Fruit fly (Drosophila melanogaster) whole organism, prepupa: ENCODE measurements around the gene Mon1.
A peak's percentile ranks its signal among the peaks of the same experiment; 100 is the strongest.

Experiments
- CG10631 ChIP-seq: fragments of 200-800 bp; sonication (Bioruptor generic); optimal IDR thresholded peaks from 2 replicates; lab custom pipeline; 2016; ENCODE audit warnings: missing biosample characterization, missing genetic modification characterization
- CG11294 ChIP-seq: fragments of 200-800 bp; sonication (Bioruptor generic); IDR thresholded peaks from 2 replicates; pipeline ENCODE4 v1.3.6; 2022; ENCODE audit warnings: missing biosample characterization, missing genetic modification characterization
- CG11762 ChIP-seq: fragments of 200-800 bp; sonication (Bioruptor generic); optimal IDR thresholded peaks from 3 replicates; lab custom pipeline; 2016; ENCODE audit warnings: missing biosample characterization, missing genetic modification characterization; ENCODE audit not compliant: insufficient read depth
- CG15336 ChIP-seq: fragments of 200-800 bp; sonication (Bioruptor generic); IDR thresholded peaks from 2 replicates; pipeline ENCODE4 v1.3.6; 2022; ENCODE audit warnings: missing biosample characterization, missing genetic modification characterization
- CG1621 ChIP-seq: fragments of 200-800 bp; sonication (Bioruptor generic); optimal IDR thresholded peaks from 3 replicates; lab custom pipeline; 2018; ENCODE audit warnings: missing biosample characterization, mild to moderate bottlenecking, missing genetic modification characterization
- CG16779 ChIP-seq: fragments of 200-800 bp; sonication (Bioruptor generic); optimal IDR thresholded peaks from 3 replicates; lab custom pipeline; 2017; ENCODE audit warnings: missing biosample characterization, mild to moderate bottlenecking, missing genetic modification characterization
- CG3032 ChIP-seq: fragments of 200-800 bp; optimal IDR thresholded peaks from 2 replicates; lab custom pipeline; 2019; ENCODE audit warnings: missing biosample characterization, mild to moderate bottlenecking, missing genetic modification characterization, moderate library complexity
- CG31627 ChIP-seq: fragments of 200-800 bp; sonication (Bioruptor generic); optimal IDR thresholded peaks from 3 replicates; lab custom pipeline; 2016; ENCODE audit warnings: missing biosample characterization, missing genetic modification characterization
- CG32006 ChIP-seq: fragments of 200-800 bp; sonication (Bioruptor generic); optimal IDR thresholded peaks from 3 replicates; lab custom pipeline; 2017; ENCODE audit warnings: missing biosample characterization, mild to moderate bottlenecking, missing genetic modification characterization
- CG34406 ChIP-seq: fragments of 200-800 bp; sonication (Bioruptor generic); optimal IDR thresholded peaks from 3 replicates; lab custom pipeline; 2016; ENCODE audit warnings: missing biosample characterization, missing genetic modification characterization
- CG3919 ChIP-seq: fragments of 200-800 bp; sonication (Bioruptor generic); optimal IDR thresholded peaks from 3 replicates; lab custom pipeline; 2016; ENCODE audit warnings: missing biosample characterization, missing genetic modification characterization
- CG6163 ChIP-seq: fragments of 200-800 bp; sonication (Bioruptor generic); IDR thresholded peaks from 3 replicates; pipeline ENCODE4 v1.3.6; 2022; ENCODE audit warnings: missing biosample characterization, missing genetic modification characterization
- CG6276 ChIP-seq: fragments of 200-800 bp; sonication (Bioruptor generic); optimal IDR thresholded peaks from 2 replicates; lab custom pipeline; 2017; ENCODE audit warnings: missing biosample characterization, mild to moderate bottlenecking, missing genetic modification characterization
- CG6792 ChIP-seq: fragments of 200-800 bp; sonication (Bioruptor generic); optimal IDR thresholded peaks from 3 replicates; lab custom pipeline; 2016; ENCODE audit warnings: missing biosample characterization, missing genetic modification characterization
- CG6808 ChIP-seq: fragments of 200-800 bp; sonication (Bioruptor generic); optimal IDR thresholded peaks from 3 replicates; lab custom pipeline; 2017; ENCODE audit warnings: missing biosample characterization, missing genetic modification characterization, mild to moderate bottlenecking, moderate library complexity, missing genetic modification reagents
- CG6854 ChIP-seq: fragments of 200-800 bp; sonication (Bioruptor generic); optimal IDR thresholded peaks from 2 replicates; lab custom pipeline; 2017; ENCODE audit warnings: missing biosample characterization, mild to moderate bottlenecking, missing genetic modification characterization
- CG7368 ChIP-seq: fragments of 200-800 bp; sonication (Bioruptor generic); optimal IDR thresholded peaks from 3 replicates; lab custom pipeline; 2016; ENCODE audit warnings: missing biosample characterization, missing genetic modification characterization
- CG8119 ChIP-seq: fragments of 200-800 bp; sonication (Bioruptor generic); IDR thresholded peaks from 3 replicates; pipeline ENCODE4 v1.3.6; 2022; ENCODE audit warnings: missing biosample characterization, missing genetic modification characterization
- CG8632 ChIP-seq: fragments of 200-800 bp; sonication (Bioruptor generic); optimal IDR thresholded peaks from 3 replicates; lab custom pipeline; 2016; ENCODE audit warnings: missing biosample characterization, missing genetic modification characterization
- CG9139 ChIP-seq: fragments of 200-800 bp; sonication (Bioruptor generic); optimal IDR thresholded peaks from 3 replicates; lab custom pipeline; 2017; ENCODE audit warnings: missing biosample characterization, mild to moderate bottlenecking, missing genetic modification characterization
- Eip78C ChIP-seq: fragments of 200-800 bp; sonication (Bioruptor generic); peaks from one replicate; lab custom pipeline; 2016; ENCODE audit warnings: missing biosample characterization, missing genetic modification characterization
- Eip93F ChIP-seq: fragments of 200-800 bp; sonication (Bioruptor generic); optimal IDR thresholded peaks from 2 replicates; lab custom pipeline; 2016; ENCODE audit warnings: missing biosample characterization, mild to moderate bottlenecking, missing genetic modification characterization
- Ets21C ChIP-seq: fragments of 200-800 bp; sonication (Bioruptor generic); optimal IDR thresholded peaks from 3 replicates; lab custom pipeline; 2016; ENCODE audit warnings: missing biosample characterization, missing genetic modification characterization
- Ets96B ChIP-seq: fragments of 200-800 bp; optimal IDR thresholded peaks from 2 replicates; lab custom pipeline; 2019; ENCODE audit warnings: missing biosample characterization, mild to moderate bottlenecking, missing genetic modification characterization, moderate library complexity
- Gug ChIP-seq: fragments of 200-800 bp; sonication (Bioruptor generic); IDR thresholded peaks from 2 replicates; pipeline ENCODE4 v1.3.6; 2022; ENCODE audit warnings: missing biosample characterization, missing genetic modification characterization
- Hr38 ChIP-seq: sonication (Bioruptor generic); optimal IDR thresholded peaks from 2 replicates; lab custom pipeline; 2016; ENCODE audit warnings: missing biosample characterization, missing genetic modification characterization
- Hr4 ChIP-seq: fragments of 200-800 bp; sonication (Bioruptor generic); optimal IDR thresholded peaks from 3 replicates; lab custom pipeline; 2016; ENCODE audit warnings: missing biosample characterization, missing genetic modification characterization
- Lpt ChIP-seq: fragments of 200-800 bp; sonication (Bioruptor generic); optimal IDR thresholded peaks from 3 replicates; lab custom pipeline; 2016; ENCODE audit warnings: missing biosample characterization, missing genetic modification characterization
- Met ChIP-seq: fragments of 200-800 bp; sonication (Bioruptor generic); optimal IDR thresholded peaks from 3 replicates; lab custom pipeline; 2016; ENCODE audit warnings: missing biosample characterization, missing genetic modification characterization
- OdsH ChIP-seq: fragments of 200-800 bp; sonication (Bioruptor generic); optimal IDR thresholded peaks from 3 replicates; lab custom pipeline; 2016; ENCODE audit warnings: missing biosample characterization, missing genetic modification characterization
- Smox ChIP-seq: fragments of 200-800 bp; sonication (Bioruptor generic); optimal IDR thresholded peaks from 3 replicates; lab custom pipeline; 2016; ENCODE audit warnings: missing biosample characterization, missing genetic modification characterization
- Sox102F ChIP-seq: fragments of 200-800 bp; sonication (Bioruptor generic); optimal IDR thresholded peaks from 2 replicates; lab custom pipeline; 2016; ENCODE audit warnings: missing biosample characterization, mild to moderate bottlenecking, missing genetic modification characterization
- Sox14 ChIP-seq: fragments of 200-800 bp; sonication (Bioruptor generic); optimal IDR thresholded peaks from 3 replicates; lab custom pipeline; 2016; ENCODE audit warnings: missing biosample characterization, missing genetic modification characterization
- Sox15 ChIP-seq: fragments of 200-800 bp; sonication (Bioruptor generic); optimal IDR thresholded peaks from 3 replicates; lab custom pipeline; 2016; ENCODE audit warnings: missing biosample characterization, missing genetic modification characterization
- achi ChIP-seq: fragments of 200-800 bp; sonication (Bioruptor generic); optimal IDR thresholded peaks from 3 replicates; lab custom pipeline; 2016; ENCODE audit warnings: missing biosample characterization, missing genetic modification characterization
- acj6 ChIP-seq: fragments of 200-800 bp; sonication (Bioruptor generic); optimal IDR thresholded peaks from 3 replicates; lab custom pipeline; 2016; ENCODE audit warnings: missing biosample characterization, missing genetic modification characterization
- cyc ChIP-seq: fragments of 200-800 bp; sonication (Bioruptor generic); optimal IDR thresholded peaks from 3 replicates; lab custom pipeline; 2016; ENCODE audit warnings: missing biosample characterization, missing genetic modification characterization
- dac ChIP-seq: fragments of 200-800 bp; sonication (Bioruptor generic); optimal IDR thresholded peaks from 2 replicates; lab custom pipeline; 2017; ENCODE audit warnings: missing biosample characterization, mild to moderate bottlenecking, missing genetic modification characterization
- dsx ChIP-seq: fragments of 200-800 bp; optimal IDR thresholded peaks from 3 replicates; lab custom pipeline; 2019; ENCODE audit warnings: missing biosample characterization, mild to moderate bottlenecking, missing genetic modification characterization, moderate library complexity; ENCODE audit not compliant: poor library complexity, severe bottlenecking
- eg ChIP-seq: fragments of 200-800 bp; sonication (Bioruptor generic); IDR thresholded peaks from 3 replicates; pipeline ENCODE4 v1.3.6; 2022; ENCODE audit warnings: missing biosample characterization, missing genetic modification characterization
- fkh ChIP-seq: fragments of 200-800 bp; sonication (Bioruptor generic); optimal IDR thresholded peaks from 3 replicates; lab custom pipeline; 2017; ENCODE audit warnings: missing biosample characterization, mild to moderate bottlenecking, missing genetic modification characterization, moderate library complexity
- lz ChIP-seq: fragments of 200-800 bp; sonication (Bioruptor generic); optimal IDR thresholded peaks from 3 replicates; lab custom pipeline; 2016; ENCODE audit warnings: missing biosample characterization, missing genetic modification characterization
- net ChIP-seq: fragments of 200-800 bp; sonication (Bioruptor generic); optimal IDR thresholded peaks from 3 replicates; lab custom pipeline; 2016; ENCODE audit warnings: missing biosample characterization, missing genetic modification characterization
- pdm3 ChIP-seq: fragments of 200-800 bp; sonication (Bioruptor generic); optimal IDR thresholded peaks from 3 replicates; lab custom pipeline; 2016; ENCODE audit warnings: missing biosample characterization, missing genetic modification characterization
- salr ChIP-seq, 2 experiments: fragments of 200-800 bp; sonication (Bioruptor generic); optimal IDR thresholded peaks; 3 replicates each; lab custom pipeline; 2016 to 2018; ENCODE audit warnings: missing biosample characterization in 2 of 2, missing genetic modification characterization in 2 of 2, mild to moderate bottlenecking in 1 of 2
- ss ChIP-seq, 2 experiments: fragments of 200-800 bp; sonication (Bioruptor generic); optimal IDR thresholded peaks; 2 replicates in 1 of 2; 3 replicates in 1 of 2; lab custom pipeline; 2017 to 2018; ENCODE audit warnings: mild to moderate bottlenecking in 2 of 2, missing biosample characterization in 2 of 2, missing genetic modification characterization in 2 of 2, moderate library complexity in 1 of 2
- svp ChIP-seq: fragments of 200-800 bp; sonication (Bioruptor generic); peaks from one replicate; lab custom pipeline; 2016; ENCODE audit warnings: missing biosample characterization, missing genetic modification characterization
- topi ChIP-seq: fragments of 200-800 bp; sonication (Bioruptor generic); optimal IDR thresholded peaks from 3 replicates; lab custom pipeline; 2016; ENCODE audit warnings: missing biosample characterization, missing genetic modification characterization
- vri ChIP-seq: fragments of 200-800 bp; sonication (Bioruptor generic); optimal IDR thresholded peaks from 3 replicates; lab custom pipeline; 2016; ENCODE audit warnings: missing biosample characterization, mild to moderate bottlenecking, missing genetic modification characterization

Mon1 gene

dm6 chr2L:4889451-4890045 lies 39.1 kb downstream of the Mon1 start, which contains the start of gene CG15625:
Gene CG15625, plus strand, starts transcription at chr2L:4889995.
- no peak for TF ChIP-seq CG32006 (GFP tag; lab: Kevin White, UChicago)
- TF ChIP-seq CG1621 (tag; lab: Kevin White, UChicago), result no peak
- TF ChIP-seq CG6276, result no peak

dm6 chr2L:4891914-4892469 lies 41.6 kb downstream of the Mon1 start, which contains the start of gene CG3036:
Gene CG3036, plus strand, starts transcription at chr2L:4892112.
- TF ChIP-seq dsx (peak; percentile 67), Sox14 (GFP tag; lab: Kevin White, UChicago) (no peak), ss (GFP tag; optimal IDR thresholded peaks at IDR 0.05; lab: Kevin White, UChicago) (peak; percentile 14 to 24), salr (GFP tag; optimal IDR thresholded peaks at IDR 0.05; lab: Kevin White, UChicago) (no peak), eg (GFP tag; lab: Robert Waterston, UW) (peak; percentile 38; the same call in 2 of the 3 replicates), CG9139 (GFP tag; lab: Kevin White, UChicago) (peak; percentile 47), CG1621 (tag; lab: Kevin White, UChicago) (peak; percentile 40), Lpt (GFP tag; lab: Kevin White, UChicago) (no peak), CG6808 (GFP tag; lab: Kevin White, UChicago) (no peak), CG10631 (no peak), achi (GFP tag; lab: Kevin White, UChicago) (no peak), Gug (GFP tag; lab: Robert Waterston, UW) (no peak), dac (GFP tag; lab: Kevin White, UChicago) (no peak), CG6792 (GFP tag; lab: Kevin White, UChicago) (no peak), CG11294 (GFP tag; lab: Robert Waterston, UW) (no peak), Eip93F (no peak), net (GFP tag; lab: Kevin White, UChicago) (peak; percentile 41), CG15336 (GFP tag; lab: Robert Waterston, UW) (peak; percentile 46; the same call in 1 of the 2 replicates), Sox102F (no peak), CG6276 (no peak), CG6163 (GFP tag; lab: Robert Waterston, UW) (peak; percentile 67), vri (GFP tag; lab: Kevin White, UChicago) (peak; percentile 28), Hr4 (GFP tag; lab: Kevin White, UChicago) (no peak), Eip78C (GFP tag; lab: Kevin White, UChicago) (peak; percentile 76), CG6854 (GFP tag; lab: Kevin White, UChicago) (peak; percentile 51), CG3919 (peak; percentile 68), svp (GFP tag; lab: Kevin White, UChicago) (peak; percentile 84), CG8119 (GFP tag; lab: Robert Waterston, UW) (peak; percentile 43; the same call in 1 of the 3 replicates), OdsH (GFP tag; lab: Kevin White, UChicago) (no peak), Smox (no peak), lz (GFP tag; lab: Kevin White, UChicago) (no peak), cyc (GFP tag; lab: Kevin White, UChicago) (no peak), CG16779 (tag; lab: Kevin White, UChicago) (peak; percentile 1), topi (peak; percentile 37), CG3032 (tag; lab: Kevin White, UChicago) (no peak), CG8632 (GFP tag; lab: Kevin White, UChicago) (no peak), Sox15 (GFP tag; lab: Kevin White, UChicago) (no peak), CG11762 (GFP tag; lab: Kevin White, UChicago) (no peak), Ets21C (no peak), CG7368 (peak; percentile 25), pdm3 (GFP tag; lab: Kevin White, UChicago) (no peak), Met (GFP tag; lab: Kevin White, UChicago) (peak; percentile 15), Ets96B (peak; percentile 11), CG31627 (GFP tag; lab: Kevin White, UChicago) (no peak), acj6 (GFP tag; lab: Kevin White, UChicago) (no peak), CG34406 (GFP tag; lab: Kevin White, UChicago) (no peak), Hr38 (no peak), CG32006 (GFP tag; lab: Kevin White, UChicago) (no peak), fkh (GFP tag; lab: Kevin White, UChicago) (peak; percentile 25)
